Worm (Caenorhabditis elegans): ENCODE data around the gene K09F6.11.

Gene K09F6.11

ce11 chrII:2289441-2289840 is 9.5 kb downstream of the K09F6.11 start:
- TF ChIP-seq skn-1 (tag; optimal IDR thresholded peaks at IDR 0.05) (no peak), ceh-44 (GFP tag; IDR thresholded peaks at IDR 0.05) (no peak), ceh-20 (GFP tag; IDR thresholded peaks at IDR 0.05) (peak; percentile 72; the same call in 1 of the 2 replicates), mdl-1 (tag; optimal IDR thresholded peaks at IDR 0.05) (no peak), lin-15B (tag; optimal IDR thresholded peaks at IDR 0.05) (no peak), nhr-11 (tag; optimal IDR thresholded peaks at IDR 0.05) (peak; percentile 22), jun-1 (tag; optimal IDR thresholded peaks at IDR 0.05) (no peak), unc-62 (GFP tag; optimal IDR thresholded peaks at IDR 0.05 in 1 of 2) (peak in 1 of 2 experiments; percentile 95), unc-62 (tag; optimal IDR thresholded peaks at IDR 0.05) (no peak), zip-2 (tag; optimal IDR thresholded peaks at IDR 0.05) (no peak), nhr-237 (tag; optimal IDR thresholded peaks at IDR 0.05) (no peak), vab-7 (GFP tag; IDR thresholded peaks at IDR 0.05) (peak; percentile 55; the same call in 1 of the 2 replicates), ztf-11 (tag; optimal IDR thresholded peaks at IDR 0.05) (no peak), lin-1 (GFP tag; IDR thresholded peaks at IDR 0.05) (no peak), snpc-4 (tag; optimal IDR thresholded peaks at IDR 0.05) (no peak), lin-29 (GFP tag; IDR thresholded peaks at IDR 0.05) (no peak), unc-39 (tag; optimal IDR thresholded peaks at IDR 0.05) (no peak), hlh-11 (tag; optimal IDR thresholded peaks at IDR 0.05) (no peak), daf-19 (GFP tag; conservative IDR thresholded peaks at IDR 0.05) (no peak), hif-1 (tag; optimal IDR thresholded peaks at IDR 0.05) (peak in 1 of 2 experiments; percentile 16)

- TF ChIP-seq nhr-11 (tag; optimal IDR thresholded peaks at IDR 0.05), result no peak
- no peak for TF ChIP-seq R02D3.7 (tag; optimal IDR thresholded peaks at IDR 0.05)
- TF ChIP-seq nhr-77 (tag; optimal IDR thresholded peaks at IDR 0.05), result no peak
- no peak for TF ChIP-seq nhr-41 (GFP tag; IDR thresholded peaks at IDR 0.05)
- TF ChIP-seq lin-13 (GFP tag; optimal IDR thresholded peaks at IDR 0.05), result no peak
- TF ChIP-seq lin-1 (GFP tag; IDR thresholded peaks at IDR 0.05), result no peak
These were observed 12.1 kb downstream of the K09F6.11 start, which contains the start of gene K09F6.7 for ce11 chrII:2292027-2292426. TSS of gene K09F6.7 (minus strand) at chrII:2292127.

- TF ChIP-seq pqm-1 (tag; optimal IDR thresholded peaks at IDR 0.05) (peak; percentile 73), snpc-4 (tag; optimal IDR thresholded peaks at IDR 0.05) (no peak), unc-62 (GFP tag; optimal IDR thresholded peaks at IDR 0.05 in 1 of 2) (peak in 1 of 2 experiments; percentile 6), unc-62 (tag; optimal IDR thresholded peaks at IDR 0.05) (no peak)
These were observed 12.6 kb downstream of the K09F6.11 start for ce11 chrII:2292549-2292948.

ce11 chrII:2295817-2296315 is 15.9 kb downstream of the K09F6.11 start, which contains the start of gene fbxc-25:
TSS of gene fbxc-25 (minus strand) at chrII:2296265.
- TF ChIP-seq mes-2 (tag; optimal IDR thresholded peaks at IDR 0.05; ENCODE audit: poor library complexity, severe bottlenecking) (no peak), unc-62 (GFP tag; optimal IDR thresholded peaks at IDR 0.05 in 1 of 2) (peak in 1 of 2 experiments; percentile 65), unc-62 (tag; optimal IDR thresholded peaks at IDR 0.05) (no peak), set-16 (GFP tag; IDR thresholded peaks at IDR 0.05) (no peak), Y75B8A.6 (GFP tag; IDR thresholded peaks at IDR 0.05) (no peak), tra-1 (GFP tag; IDR thresholded peaks at IDR 0.05) (no peak), lir-3 (tag; optimal IDR thresholded peaks at IDR 0.05) (no peak), aha-1 (tag) (peak; percentile 91), T20F7.1 (GFP tag; optimal IDR thresholded peaks at IDR 0.05) (no peak)

DNA sequence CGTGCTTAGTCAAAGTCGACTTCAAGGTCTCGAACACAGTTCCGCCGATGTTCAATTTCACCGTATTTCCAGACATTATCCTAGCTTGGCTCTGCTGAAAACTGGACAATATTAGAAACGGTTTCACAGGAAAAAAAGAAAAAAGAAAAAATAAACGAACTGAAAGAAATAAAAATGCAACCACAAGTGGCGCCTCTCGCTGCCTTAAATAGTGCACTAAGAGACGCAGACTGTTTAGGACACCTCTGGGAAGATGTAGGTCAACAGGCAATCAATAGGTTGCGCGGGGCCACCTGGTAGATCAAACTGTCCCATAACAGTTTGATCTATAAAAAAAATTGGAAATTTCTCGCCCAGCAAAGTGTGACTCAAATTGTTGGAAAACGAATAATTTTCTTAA is 18.8 kb downstream of the K09F6.11 start, which contains the start of gene B0281.4:
B0281.4 (minus strand) TSS at position 101 of the 400 bp plus-strand sequence.
- TF ChIP-seq mxl-2 (GFP tag; conservative IDR thresholded peaks at IDR 0.05) (no peak), aha-1 (tag) (no peak), ceh-82 (tag; optimal IDR thresholded peaks at IDR 0.05) (no peak), nhr-111 (GFP tag; optimal IDR thresholded peaks at IDR 0.05) (no peak), daf-12 (tag; optimal IDR thresholded peaks at IDR 0.05) (no peak), mep-1 (tag; optimal IDR thresholded peaks at IDR 0.05) (no peak), Y5F2A.4 (GFP tag; optimal IDR thresholded peaks at IDR 0.05) (no peak), nhr-41 (GFP tag; IDR thresholded peaks at IDR 0.05) (no peak), pha-4 (GFP tag; IDR thresholded peaks at IDR 0.05) (no peak), pha-4 (tag; optimal IDR thresholded peaks at IDR 0.05) (no peak), zfp-2 (tag; optimal IDR thresholded peaks at IDR 0.05) (no peak), zfp-3 (GFP tag; conservative IDR thresholded peaks at IDR 0.05) (no peak), egl-27 (tag; optimal IDR thresholded peaks at IDR 0.05) (no peak), ceh-20 (GFP tag; IDR thresholded peaks at IDR 0.05) (no peak)
